In genomic region chr3L:5823763-5824445, dm6 we compare ENCODE assay signal across 1 fruit fly cellular context.
TF ChIP-seq lines count a peak whose summit lies in the region.

No protein-coding gene starts in this region.

TF ChIP-seq in whole organism, embryonic, 481 proteins besides CTCF, POLR2A, EP300 and RAD21 (continued from another document and continues in another):
- TF ChIP-seq mld (GFP tag; IDR thresholded peaks at IDR 0.05; lab: Robert Waterston, UW; ENCODE audit: partially characterized antibody) (no peak), CG31388 (GFP tag; optimal IDR thresholded peaks at IDR 0.05; lab: Kevin White, UChicago) (peak; percentile 54), Elba2 (GFP tag; optimal IDR thresholded peaks at IDR 0.05; lab: Kevin White, UChicago) (no peak), D19B (GFP tag; optimal IDR thresholded peaks at IDR 0.05; lab: Kevin White, UChicago) (peak; percentile 36), cato (GFP tag; optimal IDR thresholded peaks at IDR 0.05; lab: Kevin White, UChicago; ENCODE audit: borderline replicate concordance) (peak; percentile 69), Chrac-16 (GFP tag; optimal IDR thresholded peaks at IDR 0.05; lab: Kevin White, UChicago) (peak; percentile 44), CG30020 (tag; optimal IDR thresholded peaks at IDR 0.05; lab: Kevin White, UChicago) (no peak), gem (tag; optimal IDR thresholded peaks at IDR 0.05; lab: Kevin White, UChicago) (peak; percentile 86), Hr3 (GFP tag; optimal IDR thresholded peaks at IDR 0.05; lab: Kevin White, UChicago) (peak; percentile 63), sima (GFP tag; optimal IDR thresholded peaks at IDR 0.05; lab: Kevin White, UChicago) (peak; percentile 2), CG13123 (GFP tag; optimal IDR thresholded peaks at IDR 0.05; lab: Kevin White, UChicago) (peak; percentile 75), yki (optimal IDR thresholded peaks at IDR 0.05; lab: Kevin White, UChicago) (no peak), Max (GFP tag; optimal IDR thresholded peaks at IDR 0.05; lab: Kevin White, UChicago) (peak; percentile 75), CG4282 (GFP tag; optimal IDR thresholded peaks at IDR 0.05; lab: Kevin White, UChicago) (peak; percentile 46), jing (GFP tag; optimal IDR thresholded peaks at IDR 0.05; lab: Kevin White, UChicago) (peak; percentile 77), tll (GFP tag; optimal IDR thresholded peaks at IDR 0.05; lab: Kevin White, UChicago) (peak in 1 of 2 experiments; percentile 76), salm (tag; optimal IDR thresholded peaks at IDR 0.05; lab: Kevin White, UChicago) (peak; percentile 74), CG13624 (GFP tag; optimal IDR thresholded peaks at IDR 0.05; lab: Kevin White, UChicago) (peak; percentile 26), CG7987 (GFP tag; optimal IDR thresholded peaks at IDR 0.05; lab: Kevin White, UChicago) (peak; percentile 94), CG10147 (GFP tag; optimal IDR thresholded peaks at IDR 0.05; lab: Kevin White, UChicago) (peak; percentile 73), CG4617 (GFP tag; optimal IDR thresholded peaks at IDR 0.05; lab: Kevin White, UChicago; ENCODE audit: borderline replicate concordance) (peak; percentile 38), BtbVII (GFP tag; optimal IDR thresholded peaks at IDR 0.05; lab: Kevin White, UChicago) (peak; percentile 84), E2f2 (GFP tag; IDR thresholded peaks at IDR 0.05; lab: Robert Waterston, UW) (peak; percentile 40; the same call in 1 of the 2 replicates), CG12391 (tag; optimal IDR thresholded peaks at IDR 0.05; lab: Kevin White, UChicago) (peak; percentile 73), en (GFP tag; optimal IDR thresholded peaks at IDR 0.05; lab: Kevin White, UChicago) (peak; percentile 76), CG7928 (GFP tag; optimal IDR thresholded peaks at IDR 0.05; lab: Kevin White, UChicago) (peak; percentile 18), pum (GFP tag; optimal IDR thresholded peaks at IDR 0.05; lab: Kevin White, UChicago) (peak; percentile 75), CG10431 (GFP tag; optimal IDR thresholded peaks at IDR 0.05; lab: Kevin White, UChicago) (peak; percentile 79), da (GFP tag; optimal IDR thresholded peaks at IDR 0.05; lab: Kevin White, UChicago) (peak; percentile 60), CG17568 (GFP tag; optimal IDR thresholded peaks at IDR 0.05; lab: Kevin White, UChicago) (peak; percentile 89), Ravus (GFP tag; IDR thresholded peaks at IDR 0.05; lab: Robert Waterston, UW) (no peak), CG4328 (GFP tag; optimal IDR thresholded peaks at IDR 0.05; lab: Kevin White, UChicago) (peak; percentile 71), Kr (GFP tag; optimal IDR thresholded peaks at IDR 0.05; lab: Kevin White, UChicago) (peak; percentile 98), disco-r (GFP tag; optimal IDR thresholded peaks at IDR 0.05; lab: Kevin White, UChicago) (peak; percentile 72), H2.0 (GFP tag; IDR thresholded peaks at IDR 0.05; lab: Robert Waterston, UW) (no peak; the same call in 1 of the 2 replicates), CG34422 (GFP tag; IDR thresholded peaks at IDR 0.05; lab: Robert Waterston, UW) (no peak), nau (GFP tag; optimal IDR thresholded peaks at IDR 0.05; lab: Kevin White, UChicago) (peak; percentile 92), E2f1 (GFP tag; IDR thresholded peaks at IDR 0.05; lab: Robert Waterston, UW) (peak; percentile 28; the same call in 1 of the 2 replicates), inv (GFP tag; IDR thresholded peaks at IDR 0.05; lab: Robert Waterston, UW; ENCODE audit: partially characterized antibody) (no peak), CG8359 (GFP tag; optimal IDR thresholded peaks at IDR 0.05; lab: Kevin White, UChicago; ENCODE audit: borderline replicate concordance) (peak; percentile 88), CG13287 (GFP tag; IDR thresholded peaks at IDR 0.05; lab: Robert Waterston, UW; ENCODE audit: partially characterized antibody) (no peak), HLH3B (GFP tag; IDR thresholded peaks at IDR 0.05; lab: Robert Waterston, UW) (peak; percentile 46; the same call in 1 of the 2 replicates), CG12942 (GFP tag; optimal IDR thresholded peaks at IDR 0.05; lab: Kevin White, UChicago) (peak; percentile 84), maf-S (GFP tag; optimal IDR thresholded peaks at IDR 0.05; lab: Kevin White, UChicago) (peak; percentile 72), vnd (GFP tag; IDR thresholded peaks at IDR 0.05; lab: Robert Waterston, UW; ENCODE audit: partially characterized antibody) (no peak), Fer2 (tag; optimal IDR thresholded peaks at IDR 0.05; lab: Kevin White, UChicago) (peak; percentile 40), HLH4C (GFP tag; IDR thresholded peaks at IDR 0.05; lab: Robert Waterston, UW; ENCODE audit: partially characterized antibody) (no peak), sna (GFP tag; IDR thresholded peaks at IDR 0.05; lab: Robert Waterston, UW; ENCODE audit: partially characterized antibody) (no peak), sim (GFP tag; IDR thresholded peaks at IDR 0.05; lab: Robert Waterston, UW) (0 out of 2 replicates have a peak, but pooled peaks have one; percentile 36), crol (GFP tag; IDR thresholded peaks at IDR 0.05; lab: Robert Waterston, UW) (no peak), Atf6 (GFP tag; IDR thresholded peaks at IDR 0.05; lab: Robert Waterston, UW) (peak; percentile 36; the same call in 1 of the 2 replicates), Dip2 (GFP tag; IDR thresholded peaks at IDR 0.05; lab: Robert Waterston, UW) (no peak), CG11398 (GFP tag; optimal IDR thresholded peaks at IDR 0.05; lab: Kevin White, UChicago) (peak; percentile 93), ro (GFP tag; IDR thresholded peaks at IDR 0.05; lab: Robert Waterston, UW) (no peak), jumu (GFP tag; optimal IDR thresholded peaks at IDR 0.05; lab: Kevin White, UChicago) (peak; percentile 62), CG3281 (GFP tag; optimal IDR thresholded peaks at IDR 0.05; lab: Kevin White, UChicago) (peak; percentile 76), Antp (GFP tag; optimal IDR thresholded peaks at IDR 0.05; lab: Kevin White, UChicago) (peak; percentile 73), Sox100B (GFP tag; optimal IDR thresholded peaks at IDR 0.05; lab: Kevin White, UChicago) (peak; percentile 89), otp (GFP tag; IDR thresholded peaks at IDR 0.05; lab: Robert Waterston, UW) (peak; percentile 66; the same call in 1 of the 3 replicates), Hand (GFP tag; optimal IDR thresholded peaks at IDR 0.05; lab: Kevin White, UChicago) (no peak), zfh2 (GFP tag; optimal IDR thresholded peaks at IDR 0.05; lab: Kevin White, UChicago) (no peak), CG30403 (GFP tag; optimal IDR thresholded peaks at IDR 0.05; lab: Kevin White, UChicago) (peak; percentile 43), CG34376 (GFP tag; optimal IDR thresholded peaks at IDR 0.05; lab: Kevin White, UChicago) (no peak), chm (GFP tag; IDR thresholded peaks at IDR 0.05; lab: Robert Waterston, UW) (peak; percentile 86; the same call in 1 of the 2 replicates), zen2 (GFP tag; IDR thresholded peaks at IDR 0.05; lab: Robert Waterston, UW; ENCODE audit: partially characterized antibody) (no peak), vvl (GFP tag; IDR thresholded peaks at IDR 0.05; lab: Robert Waterston, UW) (peak; percentile 72), kah (GFP tag; optimal IDR thresholded peaks at IDR 0.05; lab: Kevin White, UChicago) (peak; percentile 67), CG18619 (GFP tag; optimal IDR thresholded peaks at IDR 0.05; lab: Kevin White, UChicago) (peak; percentile 80), Atf3 (GFP tag; optimal IDR thresholded peaks at IDR 0.05; lab: Kevin White, UChicago) (peak; percentile 75), wor (GFP tag; IDR thresholded peaks at IDR 0.05; lab: Robert Waterston, UW) (no peak), CG4707 (GFP tag; optimal IDR thresholded peaks at IDR 0.05; lab: Kevin White, UChicago) (peak; percentile 85), CG1233 (GFP tag; optimal IDR thresholded peaks at IDR 0.05; lab: Kevin White, UChicago) (peak; percentile 90), Dll (GFP tag; IDR thresholded peaks at IDR 0.05; lab: Robert Waterston, UW; ENCODE audit: partially characterized antibody) (no peak), CG14050 (GFP tag; IDR thresholded peaks at IDR 0.05; lab: Robert Waterston, UW) (peak; percentile 58), oc (tag; optimal IDR thresholded peaks at IDR 0.05; lab: Kevin White, UChicago) (peak; percentile 87), CG10366 (GFP tag; IDR thresholded peaks at IDR 0.05; lab: Robert Waterston, UW) (peak; percentile 55), pho (GFP tag; optimal IDR thresholded peaks at IDR 0.05; lab: Kevin White, UChicago) (peak; percentile 52), ham (GFP tag; IDR thresholded peaks at IDR 0.05; lab: Robert Waterston, UW) (no peak), sug (tag; optimal IDR thresholded peaks at IDR 0.05; lab: Kevin White, UChicago) (peak; percentile 14), Neu2 (GFP tag; optimal IDR thresholded peaks at IDR 0.05; lab: Kevin White, UChicago; ENCODE audit: borderline replicate concordance) (peak; percentile 55), bsh (GFP tag; optimal IDR thresholded peaks at IDR 0.05; lab: Kevin White, UChicago) (peak in 1 of 2 experiments; percentile 89), CG30431 (GFP tag; optimal IDR thresholded peaks at IDR 0.05; lab: Kevin White, UChicago) (peak; percentile 80), CG12769 (tag; optimal IDR thresholded peaks at IDR 0.05; lab: Kevin White, UChicago) (peak; percentile 76), CG4404 (GFP tag; IDR thresholded peaks at IDR 0.05; lab: Robert Waterston, UW) (no peak), Blimp-1 (GFP tag; optimal IDR thresholded peaks at IDR 0.05; lab: Kevin White, UChicago) (peak; percentile 89), CG3838 (GFP tag; optimal IDR thresholded peaks at IDR 0.05; lab: Kevin White, UChicago) (peak; percentile 88), pros (GFP tag; optimal IDR thresholded peaks at IDR 0.05; lab: Kevin White, UChicago) (no peak), fru (optimal IDR thresholded peaks at IDR 0.05; lab: Kevin White, UChicago) (no peak), dm (GFP tag; optimal IDR thresholded peaks at IDR 0.05; lab: Kevin White, UChicago) (peak; percentile 62), eve (GFP tag; optimal IDR thresholded peaks at IDR 0.05; lab: Kevin White, UChicago) (peak in 1 of 2 experiments; percentile 72), CG1529 (GFP tag; optimal IDR thresholded peaks at IDR 0.05; lab: Kevin White, UChicago) (peak; percentile 82), al (GFP tag; IDR thresholded peaks at IDR 0.05; lab: Robert Waterston, UW) (no peak), CG12071 (GFP tag; optimal IDR thresholded peaks at IDR 0.05; lab: Kevin White, UChicago) (peak; percentile 93), CG11093 (GFP tag; IDR thresholded peaks at IDR 0.05; lab: Robert Waterston, UW) (no peak), CG3726 (GFP tag; IDR thresholded peaks at IDR 0.05; lab: Robert Waterston, UW) (0 out of 3 replicates have a peak, but pooled peaks have one; percentile 4), hbn (GFP tag; IDR thresholded peaks at IDR 0.05; lab: Robert Waterston, UW; ENCODE audit: partially characterized antibody) (no peak), lbe (GFP tag; optimal IDR thresholded peaks at IDR 0.05; lab: Kevin White, UChicago) (no peak), hth (optimal IDR thresholded peaks at IDR 0.05; lab: Kevin White, UChicago) (no peak), onecut (GFP tag; IDR thresholded peaks at IDR 0.05; lab: Robert Waterston, UW) (peak; percentile 82), sc (optimal IDR thresholded peaks at IDR 0.05; lab: Kevin White, UChicago) (no peak), sc (GFP tag; optimal IDR thresholded peaks at IDR 0.05; lab: Kevin White, UChicago) (peak; percentile 91), CG43689 (GFP tag; IDR thresholded peaks at IDR 0.05; lab: Robert Waterston, UW) (no peak), tap (tag; optimal IDR thresholded peaks at IDR 0.05; lab: Kevin White, UChicago) (peak; percentile 79), CG11504 (tag; optimal IDR thresholded peaks at IDR 0.05; lab: Kevin White, UChicago) (peak; percentile 80), NfI (GFP tag; optimal IDR thresholded peaks at IDR 0.05; lab: Kevin White, UChicago) (peak; percentile 57), amos (GFP tag; IDR thresholded peaks at IDR 0.05; lab: Robert Waterston, UW; ENCODE audit: partially characterized antibody) (no peak), grau (tag; optimal IDR thresholded peaks at IDR 0.05; lab: Kevin White, UChicago) (peak; percentile 61), Bgb (GFP tag; IDR thresholded peaks at IDR 0.05; lab: Robert Waterston, UW; ENCODE audit: partially characterized antibody) (no peak), ftz-f1 (GFP tag; optimal IDR thresholded peaks at IDR 0.05; lab: Kevin White, UChicago) (no peak), ac (GFP tag; optimal IDR thresholded peaks at IDR 0.05; lab: Kevin White, UChicago) (peak; percentile 81), HLHmδ (GFP tag; optimal IDR thresholded peaks at IDR 0.05; lab: Kevin White, UChicago) (peak; percentile 88), Jarid2 (GFP tag; optimal IDR thresholded peaks at IDR 0.05; lab: Kevin White, UChicago) (peak; percentile 79), Sry-δ (GFP tag; optimal IDR thresholded peaks at IDR 0.05; lab: Kevin White, UChicago) (peak; percentile 47), tx (GFP tag; optimal IDR thresholded peaks at IDR 0.05; lab: Kevin White, UChicago) (peak; percentile 56), Side (GFP tag; optimal IDR thresholded peaks at IDR 0.05; lab: Kevin White, UChicago) (peak; percentile 82), CG18476 (GFP tag; optimal IDR thresholded peaks at IDR 0.05; lab: Kevin White, UChicago) (peak; percentile 67), bigmax (GFP tag; optimal IDR thresholded peaks at IDR 0.05; lab: Kevin White, UChicago) (peak; percentile 57), CG14710 (tag; optimal IDR thresholded peaks at IDR 0.05; lab: Kevin White, UChicago) (peak; percentile 89), CG14860 (GFP tag; IDR thresholded peaks at IDR 0.05; lab: Robert Waterston, UW; ENCODE audit: partially characterized antibody) (no peak), Eip74EF (GFP tag; optimal IDR thresholded peaks at IDR 0.05; lab: Kevin White, UChicago) (peak in 1 of 2 experiments; percentile 76), Mad (GFP tag; optimal IDR thresholded peaks at IDR 0.05; lab: Kevin White, UChicago) (peak; percentile 75), sisA (GFP tag; IDR thresholded peaks at IDR 0.05; lab: Robert Waterston, UW) (peak; percentile 26; the same call in 1 of the 2 replicates), abd-A (tag; optimal IDR thresholded peaks at IDR 0.05; lab: Kevin White, UChicago) (no peak), cad (GFP tag; optimal IDR thresholded peaks at IDR 0.05; lab: Kevin White, UChicago) (no peak), HmgZ (tag; optimal IDR thresholded peaks at IDR 0.05; lab: Kevin White, UChicago) (peak; percentile 76), tgo (GFP tag; IDR thresholded peaks at IDR 0.05; lab: Robert Waterston, UW) (peak; percentile 48; the same call in 1 of the 3 replicates), CG7963 (GFP tag; IDR thresholded peaks at IDR 0.05; lab: Robert Waterston, UW; ENCODE audit: partially characterized antibody) (no peak), pnt (GFP tag; optimal IDR thresholded peaks at IDR 0.05; lab: Kevin White, UChicago) (peak; percentile 64)
